Fruit fly (Drosophila melanogaster) whole organism, embryonic: ENCODE results near the gene CheB38b.
A peak's percentile ranks its signal among the peaks of the same experiment; 100 is the strongest.

Experiments used
- Atf3 ChIP-seq: fragments of 200-800 bp; sonication (Bioruptor generic); optimal IDR thresholded peaks from 3 replicates; lab custom pipeline; 2016; ENCODE audit warnings: missing biosample characterization, missing genetic modification characterization
- Bgb ChIP-seq: fragments of 200-800 bp; sonication (Bioruptor generic); IDR thresholded peaks from 2 replicates; pipeline ENCODE4 v1.3.6; 2022; ENCODE audit warnings: missing biosample characterization, missing genetic modification characterization; ENCODE audit not compliant: partially characterized antibody
- Bteb2 ChIP-seq: fragments of 200-800 bp; sonication (Bioruptor generic); optimal IDR thresholded peaks from 2 replicates; lab custom pipeline; 2016; ENCODE audit warnings: missing biosample characterization, missing genetic modification characterization
- CG10321 ChIP-seq: fragments of 200-800 bp; sonication (Bioruptor generic); IDR thresholded peaks from 2 replicates; pipeline ENCODE4 v1.3.6; 2022; ENCODE audit warnings: missing biosample characterization, missing genetic modification characterization
- CG10565 ChIP-seq: fragments of 200-800 bp; sonication (Bioruptor generic); optimal IDR thresholded peaks from 3 replicates; lab custom pipeline; 2016; ENCODE audit warnings: missing biosample characterization, mild to moderate bottlenecking, missing genetic modification characterization
- CG11398 ChIP-seq: fragments of 200-800 bp; sonication (Bioruptor generic); optimal IDR thresholded peaks from 2 replicates; lab custom pipeline; 2016; ENCODE audit warnings: missing biosample characterization, missing genetic modification characterization
- CG12391 ChIP-seq: fragments of 200-800 bp; sonication (Bioruptor generic); optimal IDR thresholded peaks from 3 replicates; lab custom pipeline; 2018; ENCODE audit warnings: missing biosample characterization, mild to moderate bottlenecking, missing genetic modification characterization, moderate library complexity
- CG12942 ChIP-seq: fragments of 200-800 bp; sonication (Bioruptor generic); optimal IDR thresholded peaks from 3 replicates; lab custom pipeline; 2016; ENCODE audit warnings: missing biosample characterization, missing genetic modification characterization
- CG1647 ChIP-seq: fragments of 200-800 bp; sonication (Bioruptor generic); optimal IDR thresholded peaks from 3 replicates; lab custom pipeline; 2016; ENCODE audit warnings: missing biosample characterization, missing genetic modification characterization
- CG16779 ChIP-seq: fragments of 200-800 bp; sonication (Bioruptor generic); IDR thresholded peaks from 2 replicates; pipeline ENCODE4 v1.3.6; 2022; ENCODE audit warnings: missing biosample characterization, missing genetic modification characterization
- CG17829 ChIP-seq: fragments of 200-800 bp; optimal IDR thresholded peaks from 2 replicates; lab custom pipeline; 2019; ENCODE audit warnings: missing biosample characterization, mild to moderate bottlenecking, missing genetic modification characterization, moderate library complexity
- CG1832 ChIP-seq: fragments of 200-800 bp; sonication (Bioruptor generic); optimal IDR thresholded peaks from 2 replicates; lab custom pipeline; 2017; ENCODE audit warnings: missing biosample characterization, mild to moderate bottlenecking, missing genetic modification characterization, inconsistent platforms
- CG18599 ChIP-seq: fragments of 200-800 bp; sonication (Bioruptor generic); optimal IDR thresholded peaks from 3 replicates; lab custom pipeline; 2017; ENCODE audit warnings: missing biosample characterization, missing genetic modification characterization, mild to moderate bottlenecking, moderate library complexity, missing genetic modification reagents
- CG30020 ChIP-seq: fragments of 200-800 bp; optimal IDR thresholded peaks from 2 replicates; lab custom pipeline; 2019; ENCODE audit warnings: missing biosample characterization, mild to moderate bottlenecking, missing genetic modification characterization, moderate library complexity
- CG31365 ChIP-seq: fragments of 200-800 bp; sonication (Bioruptor generic); optimal IDR thresholded peaks from 2 replicates; lab custom pipeline; 2018; ENCODE audit warnings: missing biosample characterization, mild to moderate bottlenecking, missing genetic modification characterization
- CG4360 ChIP-seq: fragments of 200-800 bp; sonication (Bioruptor generic); IDR thresholded peaks from 2 replicates; pipeline ENCODE4 v1.3.6; 2022; ENCODE audit warnings: missing biosample characterization, missing genetic modification characterization
- CG5953 ChIP-seq: fragments of 200-800 bp; sonication (Bioruptor generic); IDR thresholded peaks from 2 replicates; pipeline ENCODE4 v1.3.6; 2022; ENCODE audit warnings: missing biosample characterization, missing genetic modification characterization
- CG6175 ChIP-seq: fragments of 200-800 bp; sonication (Bioruptor generic); IDR thresholded peaks from 3 replicates; pipeline ENCODE4 v1.3.6; 2022; ENCODE audit warnings: missing biosample characterization, missing genetic modification characterization
- CG7556 ChIP-seq: fragments of 200-800 bp; sonication (Bioruptor generic); optimal IDR thresholded peaks from 2 replicates; lab custom pipeline; 2017; ENCODE audit warnings: missing biosample characterization, mild to moderate bottlenecking, missing genetic modification characterization
- CG8924 ChIP-seq: fragments of 200-800 bp; optimal IDR thresholded peaks from 3 replicates; lab custom pipeline; 2019; ENCODE audit warnings: missing biosample characterization, mild to moderate bottlenecking, missing genetic modification characterization, moderate library complexity
- D ChIP-seq, 2 experiments: fragments of 200-800 bp in 1 of 2; fragments of >200 bp in 1 of 2; sonication (Bioruptor generic) in 1 of 2; optimal IDR thresholded peaks; 2 replicates in 1 of 2; 3 replicates in 1 of 2; lab custom pipeline; 2017; ENCODE audit warnings: mild to moderate bottlenecking in 1 of 2, missing biosample characterization in 1 of 2, missing genetic modification characterization in 1 of 2, missing genetic modification reagents in 1 of 2
- D19A ChIP-seq: fragments of 200-800 bp; optimal IDR thresholded peaks from 3 replicates; lab custom pipeline; 2019; ENCODE audit warnings: missing biosample characterization, mild to moderate bottlenecking, missing genetic modification characterization, moderate library complexity
- Ets65A ChIP-seq: fragments of 200-800 bp; sonication (Bioruptor generic); peaks from one replicate; lab custom pipeline; 2016; ENCODE audit warnings: missing biosample characterization, missing genetic modification characterization
- H15 ChIP-seq: fragments of 200-800 bp; sonication (Bioruptor generic); IDR thresholded peaks from 3 replicates; pipeline ENCODE4 v1.3.6; 2022; ENCODE audit warnings: missing biosample characterization, missing genetic modification characterization
- HLHmδ ChIP-seq: fragments of 200-800 bp; sonication (Bioruptor generic); optimal IDR thresholded peaks from 2 replicates; lab custom pipeline; 2018; ENCODE audit warnings: missing biosample characterization, mild to moderate bottlenecking, missing genetic modification characterization, moderate library complexity
- Hmx ChIP-seq: fragments of 200-800 bp; sonication (Bioruptor generic); optimal IDR thresholded peaks from 2 replicates; lab custom pipeline; 2016; ENCODE audit warnings: missing biosample characterization, missing genetic modification characterization
- Med ChIP-seq: fragments of 200-800 bp; sonication (Bioruptor generic); peaks from one replicate; lab custom pipeline; 2016; ENCODE audit warnings: missing biosample characterization, missing genetic modification characterization, mild to moderate bottlenecking, inconsistent platforms, moderate library complexity
- Oli ChIP-seq: fragments of 200-800 bp; sonication (Bioruptor generic); optimal IDR thresholded peaks from 2 replicates; lab custom pipeline; 2018; ENCODE audit warnings: missing biosample characterization, mild to moderate bottlenecking, missing genetic modification characterization, moderate library complexity
- Pdp1 ChIP-seq, 2 experiments: fragments of 200-800 bp; sonication (Bioruptor generic); optimal IDR thresholded peaks; 3 replicates each; lab custom pipeline; 2016; ENCODE audit warnings: missing biosample characterization in 2 of 2, missing genetic modification characterization in 2 of 2, mild to moderate bottlenecking in 1 of 2, moderate library complexity in 1 of 2
- Scr ChIP-seq: fragments of 200-800 bp; sonication (Bioruptor generic); IDR thresholded peaks from 2 replicates; pipeline ENCODE4 v1.3.6; 2022; ENCODE audit warnings: missing biosample characterization, missing genetic modification characterization; ENCODE audit not compliant: partially characterized antibody
- TFAM ChIP-seq: fragments of 200-800 bp; sonication (Bioruptor generic); optimal IDR thresholded peaks from 2 replicates; lab custom pipeline; 2017; ENCODE audit warnings: missing biosample characterization, missing genetic modification characterization, inconsistent platforms
- YL-1 ChIP-seq: fragments of 200-800 bp; sonication (Bioruptor generic); optimal IDR thresholded peaks from 3 replicates; lab custom pipeline; 2017; ENCODE audit warnings: missing biosample characterization, mild to moderate bottlenecking, missing genetic modification characterization
- ato ChIP-seq: fragments of 200-800 bp; sonication (Bioruptor generic); IDR thresholded peaks from 2 replicates; pipeline ENCODE4 v1.3.6; 2022; ENCODE audit warnings: missing biosample characterization, missing genetic modification characterization; ENCODE audit not compliant: partially characterized antibody
- az2 ChIP-seq: fragments of 200-800 bp; sonication (Bioruptor generic); optimal IDR thresholded peaks from 3 replicates; lab custom pipeline; 2016; ENCODE audit warnings: missing biosample characterization, missing genetic modification characterization
- bowl ChIP-seq: fragments of 200-800 bp; sonication (Bioruptor generic); IDR thresholded peaks from 2 replicates; pipeline ENCODE4 v1.3.6; 2022; ENCODE audit warnings: missing biosample characterization, missing genetic modification characterization
- chm ChIP-seq: fragments of 200-800 bp; sonication (Bioruptor generic); IDR thresholded peaks from 2 replicates; pipeline ENCODE4 v1.3.6; 2022; ENCODE audit warnings: missing biosample characterization, missing genetic modification characterization
- fru ChIP-seq: fragments of >200 bp; optimal IDR thresholded peaks from 2 replicates; lab custom pipeline; 2017
- grau ChIP-seq: fragments of 200-800 bp; optimal IDR thresholded peaks from 3 replicates; lab custom pipeline; 2019; ENCODE audit warnings: missing biosample characterization, mild to moderate bottlenecking, missing genetic modification characterization, moderate library complexity
- gsb ChIP-seq: fragments of 200-800 bp; sonication (Bioruptor generic); IDR thresholded peaks from 2 replicates; pipeline ENCODE4 v1.3.6; 2022; ENCODE audit warnings: missing biosample characterization, missing genetic modification characterization
- gsb-n ChIP-seq: fragments of 200-800 bp; sonication (Bioruptor generic); optimal IDR thresholded peaks from 3 replicates; lab custom pipeline; 2018; ENCODE audit warnings: missing biosample characterization, mild to moderate bottlenecking, missing genetic modification characterization
- jigr1 ChIP-seq: fragments of 200-800 bp; sonication (Bioruptor generic); IDR thresholded peaks from 3 replicates; pipeline ENCODE4 v1.3.6; 2022; ENCODE audit warnings: missing biosample characterization, missing genetic modification characterization
- nerfin-2 ChIP-seq: fragments of 200-800 bp; sonication (Bioruptor generic); IDR thresholded peaks from 2 replicates; pipeline ENCODE4 v1.3.6; 2022; ENCODE audit warnings: missing biosample characterization, missing genetic modification characterization; ENCODE audit not compliant: partially characterized antibody
- phol ChIP-seq: fragments of 200-800 bp; sonication (Bioruptor generic); optimal IDR thresholded peaks from 3 replicates; lab custom pipeline; 2018; ENCODE audit warnings: missing biosample characterization, mild to moderate bottlenecking, missing genetic modification characterization, moderate library complexity
- run ChIP-seq: fragments of 200-800 bp; sonication (Bioruptor generic); optimal IDR thresholded peaks from 3 replicates; lab custom pipeline; 2018; ENCODE audit warnings: missing biosample characterization, mild to moderate bottlenecking, missing genetic modification characterization
- seq ChIP-seq: fragments of 200-800 bp; sonication (Bioruptor generic); IDR thresholded peaks from 2 replicates; pipeline ENCODE4 v1.3.6; 2022; ENCODE audit warnings: missing biosample characterization, missing genetic modification characterization
- sim ChIP-seq: fragments of 200-800 bp; sonication (Bioruptor generic); IDR thresholded peaks from 2 replicates; pipeline ENCODE4 v1.3.6; 2022; ENCODE audit warnings: missing biosample characterization, missing genetic modification characterization
- slbo ChIP-seq: fragments of 200-800 bp; sonication (Bioruptor generic); IDR thresholded peaks from 2 replicates; pipeline ENCODE4 v1.3.6; 2022; ENCODE audit warnings: missing biosample characterization, missing genetic modification characterization
- tin ChIP-seq: fragments of 200-800 bp; sonication (Bioruptor generic); optimal IDR thresholded peaks from 3 replicates; lab custom pipeline; 2016; ENCODE audit warnings: missing biosample characterization, missing genetic modification characterization
- tio ChIP-seq: fragments of 200-800 bp; sonication (Bioruptor generic); optimal IDR thresholded peaks from 2 replicates; lab custom pipeline; 2017; ENCODE audit warnings: missing biosample characterization, missing genetic modification characterization, inconsistent platforms
- vnd ChIP-seq: fragments of 200-800 bp; sonication (Bioruptor generic); IDR thresholded peaks from 3 replicates; pipeline ENCODE4 v1.3.6; 2022; ENCODE audit warnings: missing biosample characterization, missing genetic modification characterization; ENCODE audit not compliant: partially characterized antibody
- vvl ChIP-seq: fragments of 200-800 bp; sonication (Bioruptor generic); IDR thresholded peaks from 2 replicates; pipeline ENCODE4 v1.3.6; 2022; ENCODE audit warnings: missing biosample characterization, missing genetic modification characterization
- zfh2 ChIP-seq: fragments of 200-800 bp; sonication (Bioruptor generic); optimal IDR thresholded peaks from 2 replicates; lab custom pipeline; 2016; ENCODE audit warnings: missing biosample characterization, missing genetic modification characterization

The CheB38b gene

DNA sequence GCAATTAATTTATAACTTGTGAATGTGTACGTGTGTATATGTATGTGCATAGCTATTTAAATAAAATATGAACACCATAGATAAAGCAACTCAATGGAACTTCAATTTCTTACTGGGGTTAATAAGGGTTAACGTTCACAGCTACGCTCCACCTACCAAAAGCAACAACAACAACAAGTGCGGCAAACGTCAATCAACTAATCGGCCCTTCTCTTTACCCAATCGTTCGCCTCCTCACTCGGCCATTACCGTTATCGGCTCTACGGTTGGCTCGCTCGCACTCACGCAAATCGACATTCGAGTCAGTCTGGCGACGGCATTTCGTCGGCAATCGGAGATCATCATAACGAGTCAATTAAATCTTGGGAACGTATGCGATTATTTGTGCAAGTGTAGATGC, 34.0 kb downstream of the CheB38b start (continued):
- TF ChIP-seq gsb-n (tag; lab: Kevin White, UChicago) (no peak), zfh2 (GFP tag; lab: Kevin White, UChicago) (no peak), YL-1 (GFP tag; lab: Kevin White, UChicago) (no peak), phol (peak; percentile 17), Scr (no peak), CG31365 (tag; lab: Kevin White, UChicago) (no peak), run (tag; lab: Kevin White, UChicago) (no peak), ato (GFP tag; lab: Robert Waterston, UW) (no peak), az2 (GFP tag; lab: Kevin White, UChicago) (no peak), slbo (GFP tag; lab: Robert Waterston, UW) (no peak), Hmx (GFP tag; lab: Kevin White, UChicago) (no peak), nerfin-2 (no peak), Ets65A (GFP tag; lab: Kevin White, UChicago) (no peak), seq (GFP tag; lab: Robert Waterston, UW) (0 out of 2 replicates have a peak, but pooled peaks have one; percentile 20), CG17829 (tag; lab: Kevin White, UChicago) (no peak), Med (GFP tag; lab: Kevin White, UChicago) (peak; percentile 75), fru (lab: Kevin White, UChicago) (no peak), H15 (GFP tag; lab: Robert Waterston, UW) (no peak), grau (tag; lab: Kevin White, UChicago) (no peak), CG12942 (GFP tag; lab: Kevin White, UChicago) (no peak), CG18599 (no peak), CG16779 (no peak), CG6175 (GFP tag; lab: Robert Waterston, UW) (no peak), bowl (no peak), CG5953 (GFP tag; lab: Robert Waterston, UW) (no peak), tio (GFP tag; lab: Kevin White, UChicago) (no peak), Bteb2 (GFP tag; lab: Kevin White, UChicago) (no peak), tin (GFP tag; lab: Kevin White, UChicago) (no peak), vnd (GFP tag; lab: Robert Waterston, UW) (no peak), CG30020 (tag; lab: Kevin White, UChicago) (no peak), sim (no peak), CG1832 (GFP tag; lab: Kevin White, UChicago) (peak; percentile 81), CG10565 (GFP tag; lab: Kevin White, UChicago) (no peak), TFAM (GFP tag; lab: Kevin White, UChicago) (no peak), CG4360 (GFP tag; lab: Robert Waterston, UW) (peak; percentile 98), chm (GFP tag; lab: Robert Waterston, UW) (no peak), vvl (no peak), HLHmδ (peak; percentile 44), D19A (tag; lab: Kevin White, UChicago) (no peak), CG7556 (GFP tag; lab: Kevin White, UChicago) (no peak), CG11398 (GFP tag; lab: Kevin White, UChicago) (no peak), D (optimal IDR thresholded peaks at IDR 0.05; lab: Kevin White, UChicago) (no peak), D (GFP tag; optimal IDR thresholded peaks at IDR 0.05; lab: Kevin White, UChicago) (no peak), Pdp1 (GFP tag; optimal IDR thresholded peaks at IDR 0.05; lab: Kevin White, UChicago) (peak in 1 of 2 experiments; percentile 1), Bgb (GFP tag; lab: Robert Waterston, UW) (no peak), CG10321 (GFP tag; lab: Robert Waterston, UW) (peak; percentile 97), jigr1 (GFP tag; lab: Robert Waterston, UW) (no peak), Atf3 (GFP tag; lab: Kevin White, UChicago) (no peak), Oli (tag; lab: Kevin White, UChicago) (no peak), CG8924 (tag; lab: Kevin White, UChicago) (no peak), CG12391 (tag; lab: Kevin White, UChicago) (no peak), CG1647 (GFP tag; lab: Kevin White, UChicago) (no peak), gsb (GFP tag; lab: Robert Waterston, UW) (no peak)
